Worm (Caenorhabditis elegans) whole organism, L1 larva: ENCODE data around the gene Y75B8A.25.

ENCODE experiments used
- ama-1 ChIP-seq: fragments of 150-350 bp; optimal IDR thresholded peaks from 2 replicates; lab custom pipeline; 2014
- ceh-90 ChIP-seq: sonication (generic microtip); optimal IDR thresholded peaks from 2 replicates; lab custom pipeline; 2016; ENCODE audit warnings: missing genetic modification characterization, missing compliant biosample characterization
- hpl-2 ChIP-seq: fragments of 150-350 bp; optimal IDR thresholded peaks from 2 replicates; lab custom pipeline; 2014; ENCODE audit warnings: missing biosample characterization, missing genetic modification reagents, missing genetic modification characterization
- lin-15B ChIP-seq: fragments of 150-350 bp; sonication (generic microtip); optimal IDR thresholded peaks from 3 replicates; lab custom pipeline; 2014; ENCODE audit warnings: missing biosample characterization, missing genetic modification characterization
- lin-35 ChIP-seq, 2 experiments: fragments of 150-350 bp; optimal IDR thresholded peaks; 2 replicates each; lab custom pipeline; 2014; ENCODE audit warnings: missing biosample characterization in 2 of 2, missing genetic modification characterization in 2 of 2, missing genetic modification reagents in 2 of 2
- nhr-12 ChIP-seq: sonication (generic microtip); optimal IDR thresholded peaks from 2 replicates; lab custom pipeline; 2017; ENCODE audit warnings: missing biosample characterization, missing genetic modification characterization
- nhr-77 ChIP-seq: fragments of 150-350 bp; optimal IDR thresholded peaks from 2 replicates; lab custom pipeline; 2014; ENCODE audit warnings: missing biosample characterization, missing genetic modification characterization
- snpc-4 ChIP-seq: fragments of 150-350 bp; optimal IDR thresholded peaks from 2 replicates; lab custom pipeline; 2014; ENCODE audit warnings: missing biosample characterization, missing genetic modification characterization
- sptf-1 ChIP-seq: fragments of 150-350 bp; optimal IDR thresholded peaks from 2 replicates; lab custom pipeline; 2014; ENCODE audit warnings: missing biosample characterization, missing genetic modification characterization
- swsn-7 ChIP-seq: sonication (generic microtip); optimal IDR thresholded peaks from 2 replicates; lab custom pipeline; 2016; ENCODE audit warnings: missing genetic modification characterization, missing compliant biosample characterization
- unc-98 ChIP-seq: fragments of 200-800 bp; sonication (Bioruptor generic); IDR thresholded peaks from 2 replicates; pipeline ENCODE4 v1.3.6; 2022; ENCODE audit warnings: missing genetic modification characterization, missing compliant biosample characterization
- xbp-1 ChIP-seq: sonication (generic microtip); optimal IDR thresholded peaks from 2 replicates; lab custom pipeline; 2016; ENCODE audit warnings: missing genetic modification characterization, missing compliant biosample characterization
- ztf-11 ChIP-seq, 2 experiments: sonication (generic microtip); optimal IDR thresholded peaks; 2 replicates each; lab custom pipeline; 2016 to 2017; ENCODE audit warnings: missing genetic modification characterization in 2 of 2, missing biosample characterization in 1 of 2, missing compliant biosample characterization in 1 of 2
- ztf-4 ChIP-seq: fragments of 150-350 bp; optimal IDR thresholded peaks from 2 replicates; lab custom pipeline; 2014; ENCODE audit warnings: missing biosample characterization, missing genetic modification characterization

- no peak for TF ChIP-seq nhr-77
- no peak for TF ChIP-seq hpl-2 (GFP tag; lab: Kevin White, UChicago)
- no peak for TF ChIP-seq xbp-1 (tag; lab: Kevin White, UChicago)
- no peak for TF ChIP-seq unc-98
- no peak for TF ChIP-seq ama-1 (lab: Kevin White, UChicago)
- no peak for TF ChIP-seq lin-15B (tag; lab: Kevin White, UChicago)
- no peak for TF ChIP-seq lin-35 (GFP tag; optimal IDR thresholded peaks at IDR 0.05; lab: Kevin White, UChicago)
- TF ChIP-seq ceh-90: no peak
- no peak for TF ChIP-seq ztf-11 (tag; optimal IDR thresholded peaks at IDR 0.05; lab: Kevin White, UChicago)
- TF ChIP-seq nhr-12 (tag; lab: Kevin White, UChicago): no peak
- no peak for TF ChIP-seq sptf-1 (tag; lab: Kevin White, UChicago)
- TF ChIP-seq swsn-7 (tag; lab: Kevin White, UChicago): no peak
- no peak for TF ChIP-seq snpc-4 (tag; lab: Kevin White, UChicago)
- no peak for TF ChIP-seq ztf-4
Measured at ce11 chrIII:12235359-12235758, 38.5 kb upstream of the Y75B8A.25 start.
